Fruit fly (Drosophila melanogaster) whole organism, embryonic: Measurements from ENCODE around the gene CG15418.

Source experiments
- Asciz ChIP-seq: fragments of 200-800 bp; sonication (Bioruptor generic); optimal IDR thresholded peaks from 2 replicates; lab custom pipeline; 2017; ENCODE audit warnings: missing biosample characterization, mild to moderate bottlenecking, missing genetic modification characterization, missing genetic modification reagents
- Blimp-1 ChIP-seq: fragments of 200-800 bp; sonication (Bioruptor generic); optimal IDR thresholded peaks from 3 replicates; lab custom pipeline; 2018; ENCODE audit warnings: missing biosample characterization, missing genetic modification characterization, mild to moderate bottlenecking, moderate library complexity, missing genetic modification reagents
- CG11456 ChIP-seq: fragments of 200-800 bp; sonication (Bioruptor generic); IDR thresholded peaks from 3 replicates; pipeline ENCODE4 v1.3.6; 2022; ENCODE audit warnings: missing biosample characterization, missing genetic modification characterization
- CG11695 ChIP-seq: fragments of 200-800 bp; sonication (Bioruptor generic); IDR thresholded peaks from 3 replicates; pipeline ENCODE4 v1.3.6; 2022; ENCODE audit warnings: missing biosample characterization, missing genetic modification characterization
- CG12071 ChIP-seq: fragments of 200-800 bp; sonication (Bioruptor generic); optimal IDR thresholded peaks from 3 replicates; lab custom pipeline; 2018; ENCODE audit warnings: missing biosample characterization, mild to moderate bottlenecking, missing genetic modification characterization
- CG14860 ChIP-seq: fragments of 200-800 bp; sonication (Bioruptor generic); IDR thresholded peaks from 3 replicates; pipeline ENCODE4 v1.3.6; 2022; ENCODE audit warnings: missing biosample characterization, missing genetic modification characterization; ENCODE audit not compliant: partially characterized antibody
- CG15073 ChIP-seq: fragments of 200-800 bp; sonication (Bioruptor generic); optimal IDR thresholded peaks from 2 replicates; lab custom pipeline; 2016; ENCODE audit warnings: missing biosample characterization, missing genetic modification characterization
- CG1647 ChIP-seq: fragments of 200-800 bp; sonication (Bioruptor generic); optimal IDR thresholded peaks from 3 replicates; lab custom pipeline; 2016; ENCODE audit warnings: missing biosample characterization, missing genetic modification characterization
- CG16815 ChIP-seq: fragments of 200-800 bp; sonication (Bioruptor generic); optimal IDR thresholded peaks from 3 replicates; lab custom pipeline; 2017; ENCODE audit warnings: missing biosample characterization, mild to moderate bottlenecking, missing genetic modification characterization
- CG16863 ChIP-seq: fragments of 200-800 bp; sonication (Bioruptor generic); optimal IDR thresholded peaks from 3 replicates; lab custom pipeline; 2016; ENCODE audit warnings: missing biosample characterization, missing genetic modification characterization
- CG17568 ChIP-seq: fragments of 200-800 bp; sonication (Bioruptor generic); optimal IDR thresholded peaks from 2 replicates; lab custom pipeline; 2018; ENCODE audit warnings: missing biosample characterization, mild to moderate bottlenecking, missing genetic modification characterization, moderate library complexity
- CG1832 ChIP-seq: fragments of 200-800 bp; sonication (Bioruptor generic); optimal IDR thresholded peaks from 2 replicates; lab custom pipeline; 2017; ENCODE audit warnings: missing biosample characterization, mild to moderate bottlenecking, missing genetic modification characterization, inconsistent platforms
- CG2678 ChIP-seq: fragments of 200-800 bp; sonication (Bioruptor generic); optimal IDR thresholded peaks from 3 replicates; lab custom pipeline; 2019; ENCODE audit warnings: missing biosample characterization, mild to moderate bottlenecking, missing genetic modification characterization, moderate library complexity
- CG4282 ChIP-seq: fragments of 200-800 bp; sonication (Bioruptor generic); optimal IDR thresholded peaks from 2 replicates; lab custom pipeline; 2016; ENCODE audit warnings: missing biosample characterization, missing genetic modification characterization
- CG4820 ChIP-seq: fragments of 200-800 bp; sonication (Bioruptor generic); optimal IDR thresholded peaks from 3 replicates; lab custom pipeline; 2016; ENCODE audit warnings: missing biosample characterization, missing genetic modification characterization
- CG4854 ChIP-seq: fragments of 200-800 bp; sonication (Bioruptor generic); optimal IDR thresholded peaks from 2 replicates; lab custom pipeline; 2016; ENCODE audit warnings: missing biosample characterization, missing genetic modification characterization, inconsistent platforms
- CG7372 ChIP-seq: fragments of 200-800 bp; sonication (Bioruptor generic); IDR thresholded peaks from 2 replicates; pipeline ENCODE4 v1.3.6; 2022; ENCODE audit warnings: missing biosample characterization, missing genetic modification characterization
- CG7963 ChIP-seq: fragments of 200-800 bp; sonication (Bioruptor generic); IDR thresholded peaks from 3 replicates; pipeline ENCODE4 v1.3.6; 2022; ENCODE audit warnings: missing biosample characterization, missing genetic modification characterization; ENCODE audit not compliant: partially characterized antibody
- Doc2 ChIP-seq: fragments of 200-800 bp; sonication (Bioruptor generic); IDR thresholded peaks from 2 replicates; pipeline ENCODE4 v1.3.6; 2022; ENCODE audit warnings: missing biosample characterization, missing genetic modification characterization
- Eip74EF ChIP-seq, 2 experiments: fragments of 200-800 bp in 1 of 2; fragments of >200 bp in 1 of 2; sonication (Bioruptor generic) in 1 of 2; optimal IDR thresholded peaks; 2 replicates each; lab custom pipeline; 2017 to 2019; ENCODE audit warnings: missing biosample characterization in 2 of 2, missing genetic modification characterization in 2 of 2, mild to moderate bottlenecking in 1 of 2, moderate library complexity in 1 of 2
- HLH54F ChIP-seq: fragments of 200-800 bp; sonication (Bioruptor generic); optimal IDR thresholded peaks from 3 replicates; lab custom pipeline; 2016; ENCODE audit warnings: missing biosample characterization, missing genetic modification characterization
- Jarid2 ChIP-seq: fragments of 200-800 bp; sonication (Bioruptor generic); optimal IDR thresholded peaks from 3 replicates; lab custom pipeline; 2017; ENCODE audit warnings: mild to moderate bottlenecking, missing biosample characterization, missing genetic modification reagents, missing genetic modification characterization
- Kr ChIP-seq: fragments of 200-800 bp; sonication (Bioruptor generic); optimal IDR thresholded peaks from 2 replicates; lab custom pipeline; 2017; ENCODE audit warnings: missing biosample characterization, mild to moderate bottlenecking, missing genetic modification characterization
- Lim3 ChIP-seq: fragments of 200-800 bp; sonication (Bioruptor generic); IDR thresholded peaks from 2 replicates; pipeline ENCODE4 v1.3.6; 2022; ENCODE audit warnings: missing biosample characterization, missing genetic modification characterization
- Mes4 ChIP-seq: fragments of 200-800 bp; sonication (Bioruptor generic); optimal IDR thresholded peaks from 2 replicates; lab custom pipeline; 2016; ENCODE audit warnings: missing biosample characterization, missing genetic modification characterization
- NC2α ChIP-seq: fragments of 200-800 bp; sonication (Bioruptor generic); optimal IDR thresholded peaks from 2 replicates; lab custom pipeline; 2016; ENCODE audit warnings: missing biosample characterization, missing genetic modification characterization
- Nf-YB ChIP-seq: fragments of 200-800 bp; sonication (Bioruptor generic); optimal IDR thresholded peaks from 3 replicates; lab custom pipeline; 2019; ENCODE audit warnings: missing biosample characterization, mild to moderate bottlenecking, missing genetic modification characterization, moderate library complexity
- Ravus ChIP-seq: fragments of 200-800 bp; sonication (Bioruptor generic); IDR thresholded peaks from 2 replicates; pipeline ENCODE4 v1.3.6; 2022; ENCODE audit warnings: missing biosample characterization, missing genetic modification characterization
- Rx ChIP-seq: fragments of 200-800 bp; sonication (Bioruptor generic); IDR thresholded peaks from 2 replicates; pipeline ENCODE4 v1.3.6; 2022; ENCODE audit warnings: missing biosample characterization, missing genetic modification characterization
- Sry-β ChIP-seq: fragments of 200-800 bp; sonication (Bioruptor generic); optimal IDR thresholded peaks from 2 replicates; lab custom pipeline; 2018; ENCODE audit warnings: missing biosample characterization, mild to moderate bottlenecking, missing genetic modification characterization, moderate library complexity
- Xrp1 ChIP-seq: fragments of 200-800 bp; sonication (Bioruptor generic); IDR thresholded peaks from 2 replicates; pipeline ENCODE4 v1.3.6; 2022; ENCODE audit warnings: missing biosample characterization, missing genetic modification characterization
- crp ChIP-seq, 2 experiments: fragments of 200-800 bp; sonication (Bioruptor generic); optimal IDR thresholded peaks; 2 replicates in 1 of 2; 3 replicates in 1 of 2; lab custom pipeline; 2017; ENCODE audit warnings: missing biosample characterization in 2 of 2, missing genetic modification characterization in 2 of 2, mild to moderate bottlenecking in 1 of 2, moderate library complexity in 1 of 2
- cwo ChIP-seq: fragments of 200-800 bp; sonication (Bioruptor generic); optimal IDR thresholded peaks from 3 replicates; lab custom pipeline; 2017; ENCODE audit warnings: missing biosample characterization, missing genetic modification characterization, mild to moderate bottlenecking, moderate library complexity, missing genetic modification reagents
- dmrt99B ChIP-seq: fragments of 200-800 bp; sonication (Bioruptor generic); optimal IDR thresholded peaks from 2 replicates; lab custom pipeline; 2018; ENCODE audit warnings: missing biosample characterization, mild to moderate bottlenecking, missing genetic modification characterization, moderate library complexity
- eve ChIP-seq, 2 experiments: fragments of >200 bp; optimal IDR thresholded peaks; 2 replicates each; lab custom pipeline; 2017; ENCODE audit warnings: missing biosample characterization in 2 of 2, missing genetic modification characterization in 2 of 2
- hbn ChIP-seq: fragments of 200-800 bp; sonication (Bioruptor generic); IDR thresholded peaks from 2 replicates; pipeline ENCODE4 v1.3.6; 2022; ENCODE audit warnings: missing biosample characterization, missing genetic modification characterization; ENCODE audit not compliant: partially characterized antibody
- lola ChIP-seq, 3 experiments: fragments of >200 bp in 2 of 3; fragments of 200-800 bp in 1 of 3; sonication (Bioruptor generic) in 1 of 3; optimal IDR thresholded peaks; 2 replicates each; lab custom pipeline; 2017 to 2019; ENCODE audit warnings: missing biosample characterization in 3 of 3, missing genetic modification characterization in 3 of 3, mild to moderate bottlenecking in 1 of 3, moderate library complexity in 1 of 3
- lov ChIP-seq, 2 experiments: fragments of 200-800 bp in 1 of 2; fragments of >200 bp in 1 of 2; sonication (Bioruptor generic) in 1 of 2; IDR thresholded peaks in 1 of 2; optimal IDR thresholded peaks in 1 of 2; 2 replicates in 1 of 2; 3 replicates in 1 of 2; pipeline versions ENCODE4 v1.3.6 to Lab custom; 2017 to 2022; ENCODE audit warnings: missing biosample characterization in 1 of 2, missing genetic modification characterization in 1 of 2
- org-1 ChIP-seq: fragments of 200-800 bp; sonication (Bioruptor generic); optimal IDR thresholded peaks from 2 replicates; lab custom pipeline; 2017; ENCODE audit warnings: missing biosample characterization, missing genetic modification characterization
- row ChIP-seq: fragments of 200-800 bp; sonication (Bioruptor generic); IDR thresholded peaks from 3 replicates; pipeline ENCODE4 v1.3.6; 2022; ENCODE audit warnings: missing biosample characterization, missing genetic modification characterization
- sim ChIP-seq: fragments of 200-800 bp; sonication (Bioruptor generic); IDR thresholded peaks from 2 replicates; pipeline ENCODE4 v1.3.6; 2022; ENCODE audit warnings: missing biosample characterization, missing genetic modification characterization
- sna ChIP-seq: fragments of 200-800 bp; sonication (Bioruptor generic); IDR thresholded peaks from 2 replicates; pipeline ENCODE4 v1.3.6; 2022; ENCODE audit warnings: missing biosample characterization, missing genetic modification characterization; ENCODE audit not compliant: partially characterized antibody
- so ChIP-seq: fragments of 200-800 bp; sonication (Bioruptor generic); IDR thresholded peaks from 3 replicates; pipeline ENCODE4 v1.3.6; 2022; ENCODE audit warnings: missing biosample characterization, missing genetic modification characterization
- vnd ChIP-seq: fragments of 200-800 bp; sonication (Bioruptor generic); IDR thresholded peaks from 3 replicates; pipeline ENCODE4 v1.3.6; 2022; ENCODE audit warnings: missing biosample characterization, missing genetic modification characterization; ENCODE audit not compliant: partially characterized antibody
- z ChIP-seq: fragments of 200-800 bp; sonication (Bioruptor generic); IDR thresholded peaks from 3 replicates; pipeline ENCODE4 v1.3.6; 2022; ENCODE audit warnings: missing biosample characterization, missing genetic modification characterization
- zen ChIP-seq: fragments of 200-800 bp; sonication (Bioruptor generic); optimal IDR thresholded peaks from 3 replicates; lab custom pipeline; 2018; ENCODE audit warnings: missing biosample characterization, mild to moderate bottlenecking, missing genetic modification characterization, moderate library complexity
- zfh1 ChIP-seq: fragments of 200-800 bp; sonication (Bioruptor generic); IDR thresholded peaks from 3 replicates; pipeline ENCODE4 v1.3.6; 2022; ENCODE audit warnings: missing biosample characterization, missing genetic modification characterization
- zfh2 ChIP-seq: fragments of 200-800 bp; sonication (Bioruptor generic); optimal IDR thresholded peaks from 2 replicates; lab custom pipeline; 2016; ENCODE audit warnings: missing biosample characterization, missing genetic modification characterization

Gene CG15418

DNA sequence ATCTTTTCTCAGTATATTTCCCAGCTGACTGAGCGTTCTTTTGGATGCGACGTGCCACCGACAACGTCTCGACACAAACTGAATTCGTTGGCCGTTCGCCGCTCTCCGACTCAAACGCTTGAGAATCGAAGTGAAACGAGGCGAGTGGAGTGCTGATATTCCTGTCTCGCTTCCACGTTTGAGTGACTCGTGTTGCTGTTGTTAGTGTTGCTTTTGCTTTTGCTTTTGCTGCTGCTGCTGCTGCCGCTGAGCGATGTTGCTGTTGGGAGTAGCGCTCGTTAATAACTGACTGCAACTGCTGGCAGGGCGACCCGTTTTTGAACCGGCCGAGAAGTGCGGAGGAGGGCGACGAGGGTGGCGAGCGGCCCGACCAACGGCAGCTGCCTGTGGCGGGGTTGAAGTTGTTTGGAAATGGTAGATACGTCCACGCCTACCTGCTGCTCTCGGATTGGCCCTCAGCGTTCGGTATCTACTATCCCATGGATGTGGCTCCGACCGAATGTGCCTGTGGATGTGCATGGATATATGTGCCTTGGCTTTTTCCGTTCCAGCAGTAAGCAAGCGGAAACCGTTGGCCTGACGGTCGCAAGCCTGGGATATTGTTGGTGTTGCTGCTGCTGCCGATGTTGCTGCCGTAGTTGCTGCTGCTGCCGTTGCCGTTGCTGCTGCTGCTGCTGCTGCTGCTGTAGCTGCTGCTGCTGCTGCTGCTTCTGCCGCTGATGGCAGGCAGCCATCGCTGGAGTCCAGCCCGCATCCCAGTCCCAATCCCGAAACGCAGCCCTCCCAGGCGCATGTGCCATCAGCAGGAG lies 14.8 kb downstream of the CG15418 start, which contains the start of gene odd (continued):
- TF ChIP-seq org-1 (GFP tag; lab: Kevin White, UChicago) (no peak), CG16815 (GFP tag; lab: Kevin White, UChicago) (no peak), Jarid2 (peak; percentile 97), lola (GFP tag; optimal IDR thresholded peaks at IDR 0.05; lab: Kevin White, UChicago) (no peak), CG7372 (GFP tag; lab: Robert Waterston, UW) (no peak), zfh1 (0 out of 3 replicates have a peak, but pooled peaks have one; percentile 25), CG11456 (GFP tag; lab: Robert Waterston, UW) (no peak), CG12071 (GFP tag; lab: Kevin White, UChicago) (no peak), Rx (GFP tag; lab: Robert Waterston, UW) (no peak), Lim3 (no peak), CG17568 (GFP tag; lab: Kevin White, UChicago) (no peak), CG1832 (GFP tag; lab: Kevin White, UChicago) (peak; percentile 79), CG4820 (GFP tag; lab: Kevin White, UChicago) (no peak), CG7963 (GFP tag; lab: Robert Waterston, UW) (peak; percentile 44; the same call in 1 of the 3 replicates), dmrt99B (tag; lab: Kevin White, UChicago) (no peak), NC2α (GFP tag; lab: Kevin White, UChicago) (no peak), CG15073 (GFP tag; lab: Kevin White, UChicago) (no peak), Blimp-1 (GFP tag; lab: Kevin White, UChicago) (no peak), CG1647 (GFP tag; lab: Kevin White, UChicago) (no peak), so (GFP tag; lab: Robert Waterston, UW) (no peak; the same call in 2 of the 3 replicates), row (GFP tag; lab: Robert Waterston, UW) (no peak), Xrp1 (GFP tag; lab: Robert Waterston, UW) (no peak), Sry-β (GFP tag; lab: Kevin White, UChicago) (no peak), Nf-YB (GFP tag; lab: Kevin White, UChicago) (peak; percentile 99), lov (optimal IDR thresholded peaks at IDR 0.05; lab: Kevin White, UChicago) (no peak), lov (GFP tag; IDR thresholded peaks at IDR 0.05; lab: Robert Waterston, UW) (no peak), Mes4 (GFP tag; lab: Kevin White, UChicago) (no peak), HLH54F (GFP tag; lab: Kevin White, UChicago) (no peak), zfh2 (GFP tag; lab: Kevin White, UChicago) (no peak), vnd (GFP tag; lab: Robert Waterston, UW) (no peak), Kr (GFP tag; lab: Kevin White, UChicago) (no peak), Doc2 (GFP tag; lab: Robert Waterston, UW) (no peak), Asciz (GFP tag; lab: Kevin White, UChicago) (no peak), eve (GFP tag; optimal IDR thresholded peaks at IDR 0.05; lab: Kevin White, UChicago) (no peak), zen (peak; percentile 39), sim (GFP tag; lab: Robert Waterston, UW) (no peak), CG14860 (GFP tag; lab: Robert Waterston, UW) (no peak), CG11695 (GFP tag; lab: Robert Waterston, UW) (no peak), Eip74EF (GFP tag; optimal IDR thresholded peaks at IDR 0.05; lab: Kevin White, UChicago) (no peak), hbn (GFP tag; lab: Robert Waterston, UW) (0 out of 2 replicates have a peak, but pooled peaks have one; percentile 28), CG16863 (GFP tag; lab: Kevin White, UChicago) (no peak), crp (GFP tag; optimal IDR thresholded peaks at IDR 0.05; lab: Kevin White, UChicago) (no peak), z (GFP tag; lab: Robert Waterston, UW) (peak; percentile 100), CG4854 (GFP tag; lab: Kevin White, UChicago) (no peak), cwo (GFP tag; lab: Kevin White, UChicago) (no peak), Ravus (no peak), sna (GFP tag; lab: Robert Waterston, UW) (no peak), CG2678 (tag; lab: Kevin White, UChicago) (no peak), CG4282 (GFP tag; lab: Kevin White, UChicago) (no peak)
